Fruit fly (Drosophila melanogaster): ENCODE data around the gene Wnt4.

Gene Wnt4

dm6 chr2L:7313233-7313858 is 36.4 kb upstream of the Wnt4 start (continued):
- no peak for TF ChIP-seq ac (GFP tag; optimal IDR thresholded peaks at IDR 0.05)
- peak; percentile 60; the same call in 2 of the 3 replicates for TF ChIP-seq ken (GFP tag; IDR thresholded peaks at IDR 0.05)
- peak; percentile 81 for TF ChIP-seq Xrp1 (GFP tag; IDR thresholded peaks at IDR 0.05)
- peak; percentile 43 for TF ChIP-seq fd96Cb (tag; optimal IDR thresholded peaks at IDR 0.05)
- TF ChIP-seq CG2712 (tag; optimal IDR thresholded peaks at IDR 0.05), result peak; percentile 42
- peak; percentile 52 for TF ChIP-seq CG18262 (tag; optimal IDR thresholded peaks at IDR 0.05)
- TF ChIP-seq CG17328 (GFP tag; IDR thresholded peaks at IDR 0.05), result peak; percentile 59; the same call in 1 of the 2 replicates
- no peak for TF ChIP-seq hkb (optimal IDR thresholded peaks at IDR 0.05)
- TF ChIP-seq hkb (GFP tag; IDR thresholded peaks at IDR 0.05), result no peak
- peak; percentile 30 for TF ChIP-seq Hsf (GFP tag; optimal IDR thresholded peaks at IDR 0.05)
- peak; percentile 18 for TF ChIP-seq CG1832 (GFP tag; optimal IDR thresholded peaks at IDR 0.05)
- TF ChIP-seq btn (GFP tag; optimal IDR thresholded peaks at IDR 0.05), result peak; percentile 11
- TF ChIP-seq Bdp1 (GFP tag; optimal IDR thresholded peaks at IDR 0.05), result no peak
- no peak for TF ChIP-seq pan (optimal IDR thresholded peaks at IDR 0.05)
- TF ChIP-seq pan (GFP tag; optimal IDR thresholded peaks at IDR 0.05 in 1 of 2, IDR thresholded peaks at IDR 0.05 in 1 of 2), result peak in 1 of 2 experiments; percentile 29
- TF ChIP-seq NC2α (GFP tag; optimal IDR thresholded peaks at IDR 0.05), result no peak
- TF ChIP-seq Elba2 (GFP tag; optimal IDR thresholded peaks at IDR 0.05), result no peak
- no peak for TF ChIP-seq sqz (GFP tag; optimal IDR thresholded peaks at IDR 0.05)
- no peak for TF ChIP-seq bigmax (GFP tag; optimal IDR thresholded peaks at IDR 0.05)
- TF ChIP-seq seq (GFP tag; IDR thresholded peaks at IDR 0.05), result peak; percentile 24; the same call in 1 of the 2 replicates
- TF ChIP-seq CG2202 (tag; optimal IDR thresholded peaks at IDR 0.05), result peak; percentile 20
- no peak for TF ChIP-seq BtbVII (GFP tag; optimal IDR thresholded peaks at IDR 0.05)
- no peak for TF ChIP-seq her (GFP tag; optimal IDR thresholded peaks at IDR 0.05)
- TF ChIP-seq CG11085 (GFP tag; IDR thresholded peaks at IDR 0.05), result no peak
- TF ChIP-seq Antp (GFP tag; optimal IDR thresholded peaks at IDR 0.05), result no peak
- peak; percentile 57 for TF ChIP-seq HLH3B (GFP tag; IDR thresholded peaks at IDR 0.05)
- TF ChIP-seq cas (GFP tag; IDR thresholded peaks at IDR 0.05), result no peak
- 0 out of 2 replicates have a peak, but pooled peaks have one; percentile 28 for TF ChIP-seq CG31441 (GFP tag; IDR thresholded peaks at IDR 0.05)
- no peak for TF ChIP-seq Doc3 (GFP tag; IDR thresholded peaks at IDR 0.05; ENCODE audit: partially characterized antibody)
- no peak for TF ChIP-seq CG14965 (GFP tag; optimal IDR thresholded peaks at IDR 0.05; ENCODE audit: borderline replicate concordance)
- TF ChIP-seq cato (GFP tag; optimal IDR thresholded peaks at IDR 0.05; ENCODE audit: borderline replicate concordance), result no peak
- TF ChIP-seq ara (GFP tag; IDR thresholded peaks at IDR 0.05), result peak; percentile 67; the same call in 1 of the 2 replicates
- no peak for TF ChIP-seq CG3407 (GFP tag; optimal IDR thresholded peaks at IDR 0.05)
- peak; percentile 22 for TF ChIP-seq Ssrp (tag; optimal IDR thresholded peaks at IDR 0.05)
- no peak for TF ChIP-seq NfI (GFP tag; optimal IDR thresholded peaks at IDR 0.05)
- no peak for TF ChIP-seq Atf6 (GFP tag; IDR thresholded peaks at IDR 0.05)
- 0 out of 3 replicates have a peak, but pooled peaks have one; percentile 8 for TF ChIP-seq CG6791 (GFP tag; IDR thresholded peaks at IDR 0.05; ENCODE audit: partially characterized antibody)
- no peak for TF ChIP-seq CG13287 (GFP tag; IDR thresholded peaks at IDR 0.05; ENCODE audit: partially characterized antibody)
- peak; percentile 40; the same call in 1 of the 2 replicates for TF ChIP-seq CG4360 (GFP tag; IDR thresholded peaks at IDR 0.05)
- TF ChIP-seq sisA (GFP tag; IDR thresholded peaks at IDR 0.05), result peak; percentile 53; the same call in 1 of the 2 replicates
- peak; percentile 52 for TF ChIP-seq CG9727 (GFP tag; optimal IDR thresholded peaks at IDR 0.05)
- TF ChIP-seq Ravus (GFP tag; IDR thresholded peaks at IDR 0.05), result no peak
- peak; percentile 46; the same call in 1 of the 3 replicates for TF ChIP-seq CG11093 (GFP tag; IDR thresholded peaks at IDR 0.05)
- TF ChIP-seq CG5953 (GFP tag; IDR thresholded peaks at IDR 0.05), result peak; percentile 45; the same call in 1 of the 2 replicates
- peak; percentile 1 for TF ChIP-seq CG33557 (GFP tag; optimal IDR thresholded peaks at IDR 0.05)
- TF ChIP-seq nom (GFP tag; optimal IDR thresholded peaks at IDR 0.05), result peak; percentile 48
- TF ChIP-seq sug (tag; optimal IDR thresholded peaks at IDR 0.05), result no peak
- no peak for TF ChIP-seq B-H1 (GFP tag; IDR thresholded peaks at IDR 0.05)
- TF ChIP-seq aop (GFP tag; IDR thresholded peaks at IDR 0.05), result no peak
- TF ChIP-seq lola (GFP tag; optimal IDR thresholded peaks at IDR 0.05), result peak in 1 of 3 experiments; percentile 41

Data from whole organism, embryonic.